Worm (Caenorhabditis elegans): ENCODE measurements around the gene T25B9.3.

ce11 chrIV:10699000-10699399 lies 45.6 kb upstream of the T25B9.3 start:
- TF ChIP-seq T22C8.4 (GFP tag; IDR thresholded peaks at IDR 0.05) (no peak), ztf-23 (GFP tag; IDR thresholded peaks at IDR 0.05) (no peak), flt-1 (GFP tag; IDR thresholded peaks at IDR 0.05) (no peak), klf-2 (GFP tag; conservative IDR thresholded peaks at IDR 0.05) (no peak), med-1 (GFP tag; optimal IDR thresholded peaks at IDR 0.05; ENCODE audit: insufficient read depth) (no peak), tab-1 (GFP tag; IDR thresholded peaks at IDR 0.05) (no peak)
